Worm (Caenorhabditis elegans) whole organism, L4/young adult: ENCODE data around the gene C47A4.3.

Experiments
- dao-5 ChIP-seq: sonication (generic microtip); optimal IDR thresholded peaks from 2 replicates; lab custom pipeline; 2016; ENCODE audit warnings: missing genotype, missing genetic modification characterization, moderate library complexity, missing compliant biosample characterization
- him-1 ChIP-seq: sonication (generic microtip); optimal IDR thresholded peaks from 2 replicates; lab custom pipeline; 2016; ENCODE audit warnings: missing genotype, missing genetic modification reagents, missing genetic modification characterization, missing compliant biosample characterization

- TF ChIP-seq dao-5, result no peak
- TF ChIP-seq him-1 (tag; lab: Kevin White, UChicago), result no peak
Observed at ce11 chrIV:13725201-13725600, 16.9 kb downstream of the C47A4.3 start.
